Fruit fly (Drosophila melanogaster): ENCODE data around the gene Raf.

Gene Raf

DNA sequence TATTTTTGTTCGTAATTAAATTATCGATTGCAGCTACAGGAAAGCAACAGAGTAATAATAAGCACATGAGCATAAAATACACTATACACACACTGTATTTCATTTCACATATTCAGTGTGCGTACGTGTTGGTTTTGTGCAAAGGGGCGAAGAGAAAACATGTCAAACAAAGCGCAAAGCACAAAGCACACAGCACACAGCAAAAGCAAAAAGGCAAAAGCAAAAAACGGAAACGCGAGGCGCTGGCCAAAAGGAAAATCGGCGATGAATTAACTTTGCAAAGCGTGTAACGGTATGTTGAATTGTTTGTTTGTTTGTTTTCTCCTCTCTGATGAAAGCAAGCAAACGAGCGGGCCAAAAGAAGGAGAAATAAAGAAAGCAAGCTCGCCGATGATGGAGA, 6.9 kb upstream of the Raf start:
- TF ChIP-seq Ets65A (GFP tag) (peak; percentile 35), vvl (GFP tag; IDR thresholded peaks at IDR 0.05) (0 out of 2 replicates have a peak, but pooled peaks have one; percentile 33), CG17829 (tag; optimal IDR thresholded peaks at IDR 0.05) (no peak)

DNA sequence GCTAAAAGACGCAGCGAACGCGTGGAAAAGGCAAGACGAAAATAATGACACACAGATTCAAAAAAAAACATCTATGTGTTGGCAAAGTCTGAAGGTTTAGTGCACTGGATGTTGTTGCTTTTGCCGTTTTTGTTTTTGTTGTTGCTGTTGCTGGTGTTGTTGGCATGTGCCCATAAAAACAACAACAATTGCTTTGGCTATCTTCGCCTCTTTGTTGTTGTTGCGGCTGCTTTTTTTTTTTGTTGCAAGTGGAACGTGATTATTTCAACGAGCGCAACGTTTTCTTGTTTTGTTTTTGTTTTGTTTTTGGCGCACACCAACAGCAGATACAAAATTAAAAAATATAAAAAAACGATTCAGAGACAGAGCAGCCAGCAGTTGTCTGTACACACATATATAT, 6.1 kb upstream of the Raf start:
- TF ChIP-seq nom (GFP tag; optimal IDR thresholded peaks at IDR 0.05) (peak; percentile 99), hkb (optimal IDR thresholded peaks at IDR 0.05) (no peak), hkb (GFP tag; IDR thresholded peaks at IDR 0.05) (no peak), chinmo (GFP tag; IDR thresholded peaks at IDR 0.05; ENCODE audit: partially characterized antibody) (0 out of 4 replicates have a peak, but pooled peaks have one; percentile 27), cg (GFP tag; optimal IDR thresholded peaks at IDR 0.05) (peak; percentile 9), ara (GFP tag; IDR thresholded peaks at IDR 0.05) (no peak), CG9817 (tag; optimal IDR thresholded peaks at IDR 0.05) (no peak), CG34376 (GFP tag; optimal IDR thresholded peaks at IDR 0.05) (no peak), CG4854 (GFP tag; optimal IDR thresholded peaks at IDR 0.05) (no peak), sqz (GFP tag; optimal IDR thresholded peaks at IDR 0.05) (peak; percentile 56), Drgx (GFP tag; IDR thresholded peaks at IDR 0.05) (peak; percentile 90), CG4360 (GFP tag; IDR thresholded peaks at IDR 0.05) (peak; percentile 97), bsh (GFP tag; optimal IDR thresholded peaks at IDR 0.05) (peak in 1 of 2 experiments; percentile 98)

DNA sequence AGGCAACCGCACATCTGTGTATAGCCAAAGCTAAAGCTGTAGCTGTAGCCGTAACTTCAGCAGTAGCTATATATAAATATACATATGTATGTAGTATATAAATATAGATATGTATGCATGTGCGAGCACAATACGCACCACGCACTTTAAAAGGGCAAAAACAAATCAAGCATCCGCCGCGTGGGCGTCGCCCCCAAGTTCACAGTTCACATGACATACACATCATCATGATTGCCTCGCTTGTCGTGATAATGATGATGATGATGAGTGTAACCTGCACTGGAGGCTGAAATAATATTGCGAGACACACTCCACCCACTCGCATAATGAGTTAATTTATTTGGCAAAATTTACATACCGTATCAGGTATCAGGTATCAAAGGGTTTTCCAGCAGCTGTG, 4.2 kb upstream of the Raf start:
- no peak for TF ChIP-seq Hsf (GFP tag; optimal IDR thresholded peaks at IDR 0.05)
- TF ChIP-seq sr (GFP tag; IDR thresholded peaks at IDR 0.05) = peak; percentile 82
- TF ChIP-seq fd96Cb (tag; optimal IDR thresholded peaks at IDR 0.05) = no peak
- no peak for TF ChIP-seq Awh (GFP tag; IDR thresholded peaks at IDR 0.05)
- TF ChIP-seq Hr78 (GFP tag; optimal IDR thresholded peaks at IDR 0.05) = peak in 1 of 2 experiments; percentile 90
- peak; percentile 9 for TF ChIP-seq Med (GFP tag)

DNA sequence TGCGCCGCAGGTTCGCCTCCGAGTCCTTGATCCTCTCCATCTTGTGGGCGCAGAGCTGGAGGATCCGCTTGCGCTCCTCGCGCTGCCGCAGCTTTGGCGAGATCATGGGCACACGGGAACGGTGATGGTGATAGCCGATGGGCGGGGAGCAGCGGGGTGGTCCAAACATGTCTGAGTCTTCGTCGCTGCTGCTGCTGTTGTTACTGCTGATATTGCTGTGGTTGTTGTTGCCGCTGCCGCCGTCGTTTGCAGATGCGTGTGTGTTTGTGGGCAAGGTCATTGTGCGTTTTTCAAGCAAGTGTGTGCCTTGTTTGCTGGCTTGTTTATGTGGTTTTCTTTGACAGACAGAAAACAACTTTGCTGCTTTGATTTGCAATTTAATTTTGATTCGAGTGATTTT, 2.9 kb upstream of the Raf start:
- TF ChIP-seq CG11247 (GFP tag; IDR thresholded peaks at IDR 0.05) (no peak), CG5180 (GFP tag; optimal IDR thresholded peaks at IDR 0.05) (peak; percentile 47), YL-1 (GFP tag; optimal IDR thresholded peaks at IDR 0.05) (no peak), tin (GFP tag; optimal IDR thresholded peaks at IDR 0.05) (no peak), CG12236 (GFP tag; optimal IDR thresholded peaks at IDR 0.05) (no peak), Hmx (GFP tag; optimal IDR thresholded peaks at IDR 0.05) (no peak), gcm2 (GFP tag; optimal IDR thresholded peaks at IDR 0.05) (no peak), ttk (GFP tag; IDR thresholded peaks at IDR 0.05) (no peak), Chrac-16 (GFP tag; optimal IDR thresholded peaks at IDR 0.05) (no peak), CG3838 (GFP tag; optimal IDR thresholded peaks at IDR 0.05) (no peak), CG6175 (GFP tag; IDR thresholded peaks at IDR 0.05) (no peak), yki (optimal IDR thresholded peaks at IDR 0.05) (no peak), CG16863 (GFP tag; optimal IDR thresholded peaks at IDR 0.05) (no peak), Awh (GFP tag; IDR thresholded peaks at IDR 0.05) (no peak), unc-4 (GFP tag; IDR thresholded peaks at IDR 0.05; ENCODE audit: partially characterized antibody) (no peak), CG14965 (GFP tag; optimal IDR thresholded peaks at IDR 0.05; ENCODE audit: borderline replicate concordance) (no peak), Myb (GFP tag; optimal IDR thresholded peaks at IDR 0.05) (no peak), eyg (GFP tag; optimal IDR thresholded peaks at IDR 0.05) (no peak), CG32532 (GFP tag; IDR thresholded peaks at IDR 0.05) (no peak), seq (GFP tag; IDR thresholded peaks at IDR 0.05) (no peak), chm (GFP tag; IDR thresholded peaks at IDR 0.05) (0 out of 2 replicates have a peak, but pooled peaks have one; percentile 12), NC2β (GFP tag; optimal IDR thresholded peaks at IDR 0.05) (no peak), CG18619 (GFP tag; optimal IDR thresholded peaks at IDR 0.05) (no peak), Usf (GFP tag; optimal IDR thresholded peaks at IDR 0.05) (no peak), Eip74EF (GFP tag; optimal IDR thresholded peaks at IDR 0.05) (no peak), B-H1 (GFP tag; IDR thresholded peaks at IDR 0.05) (no peak), CG4360 (GFP tag; IDR thresholded peaks at IDR 0.05) (peak; percentile 81), CG17829 (tag; optimal IDR thresholded peaks at IDR 0.05) (no peak), esg (GFP tag; conservative IDR thresholded peaks at IDR 0.05) (no peak)
